Fruit fly (Drosophila melanogaster) S2 (cell line): ENCODE measurements around the gene dre4.

Experiments used
- CG8478 ChIP-seq: fragments of >200 bp; optimal IDR thresholded peaks from 2 replicates; lab custom pipeline; 2018
- CTCF ChIP-seq, 2 experiments: fragments of >200 bp; optimal IDR thresholded peaks; 2 replicates each; lab custom pipeline; 2018

dm6 chr3L:1850498-1850897 is 25.6 kb downstream of the dre4 start:
- TF ChIP-seq CTCF (optimal IDR thresholded peaks at IDR 0.05; lab: Kevin White, UChicago) (no peak), CG8478 (no peak)
